Worm (Caenorhabditis elegans): ENCODE results near the gene Y38H6C.24.

Y38H6C.24 gene

ce11 chrV:20493271-20494231 is 32.7 kb upstream of the Y38H6C.24 start, which contains the start of gene B0250.5:
TSS of gene B0250.5 (plus strand) at chrV:20493924.
- TF ChIP-seq unc-55 (GFP tag; optimal IDR thresholded peaks at IDR 0.05): no peak
- TF ChIP-seq ceh-22 (tag; optimal IDR thresholded peaks at IDR 0.05): no peak
- no peak for TF ChIP-seq fkh-10 (GFP tag; optimal IDR thresholded peaks at IDR 0.05)
- TF ChIP-seq unc-3 (GFP tag; conservative IDR thresholded peaks at IDR 0.05): no peak
- peak; percentile 11 for TF ChIP-seq unc-3 (tag; optimal IDR thresholded peaks at IDR 0.05)
- TF ChIP-seq elt-4 (tag; optimal IDR thresholded peaks at IDR 0.05): no peak
- no peak for TF ChIP-seq ceh-31 (tag; optimal IDR thresholded peaks at IDR 0.05)

- TF ChIP-seq fkh-10 (GFP tag; optimal IDR thresholded peaks at IDR 0.05) (no peak), ceh-6 (GFP tag; optimal IDR thresholded peaks at IDR 0.05) (no peak), npax-4 (tag; optimal IDR thresholded peaks at IDR 0.05) (no peak), C08G9.2 (tag; optimal IDR thresholded peaks at IDR 0.05) (no peak), ztf-16 (tag; optimal IDR thresholded peaks at IDR 0.05) (no peak), odd-2 (tag; optimal IDR thresholded peaks at IDR 0.05) (no peak), pqm-1 (tag; optimal IDR thresholded peaks at IDR 0.05) (no peak), unc-3 (GFP tag; conservative IDR thresholded peaks at IDR 0.05) (no peak), unc-3 (tag; optimal IDR thresholded peaks at IDR 0.05) (no peak), pat-9 (tag; optimal IDR thresholded peaks at IDR 0.05) (no peak), fkh-6 (tag; optimal IDR thresholded peaks at IDR 0.05) (no peak), nhr-11 (tag; optimal IDR thresholded peaks at IDR 0.05) (no peak), hlh-15 (tag; optimal IDR thresholded peaks at IDR 0.05) (no peak), tbx-2 (tag; optimal IDR thresholded peaks at IDR 0.05) (no peak), unc-86 (tag; optimal IDR thresholded peaks at IDR 0.05) (no peak), pax-1 (tag; optimal IDR thresholded peaks at IDR 0.05) (no peak), ref-2 (tag; optimal IDR thresholded peaks at IDR 0.05) (no peak)
Measured at ce11 chrV:20497537-20497936, 28.7 kb upstream of the Y38H6C.24 start.

- TF ChIP-seq pax-1 (tag; optimal IDR thresholded peaks at IDR 0.05): no peak
- TF ChIP-seq eyg-1 (tag; optimal IDR thresholded peaks at IDR 0.05): no peak
- no peak for TF ChIP-seq tbx-2 (tag; optimal IDR thresholded peaks at IDR 0.05)
- no peak for TF ChIP-seq unc-42 (tag; optimal IDR thresholded peaks at IDR 0.05)
- TF ChIP-seq nfya-1 (tag; optimal IDR thresholded peaks at IDR 0.05): no peak
- no peak for TF ChIP-seq elt-4 (tag; optimal IDR thresholded peaks at IDR 0.05)
- no peak for TF ChIP-seq F13H6.1 (tag; optimal IDR thresholded peaks at IDR 0.05)
- no peak for TF ChIP-seq odd-2 (tag; optimal IDR thresholded peaks at IDR 0.05)
- TF ChIP-seq ceh-30 (tag; optimal IDR thresholded peaks at IDR 0.05): no peak
Measured at ce11 chrV:20498980-20499379, 27.3 kb upstream of the Y38H6C.24 start, which contains the start of gene dct-16. TSS of gene dct-16 (minus strand) at chrV:20499057.

- TF ChIP-seq lin-11 (tag; optimal IDR thresholded peaks at IDR 0.05) (no peak), ceh-30 (tag; optimal IDR thresholded peaks at IDR 0.05) (no peak), pha-4 (tag; optimal IDR thresholded peaks at IDR 0.05) (no peak), pag-3 (tag; optimal IDR thresholded peaks at IDR 0.05; ENCODE audit: borderline replicate concordance) (no peak), ets-4 (tag; optimal IDR thresholded peaks at IDR 0.05) (no peak), syd-9 (tag; optimal IDR thresholded peaks at IDR 0.05) (no peak), gmeb-2 (tag; optimal IDR thresholded peaks at IDR 0.05) (no peak), ceh-31 (tag; optimal IDR thresholded peaks at IDR 0.05) (no peak)
Measured at ce11 chrV:20499642-20500041, 26.6 kb upstream of the Y38H6C.24 start.

ce11 chrV:20500405-20500804 is 25.8 kb upstream of the Y38H6C.24 start, which contains the start of gene dct-14:
TSS of gene dct-14 (minus strand) at chrV:20500505.
- TF ChIP-seq ceh-45 (GFP tag; IDR thresholded peaks at IDR 0.05) (no peak), tbx-2 (tag; optimal IDR thresholded peaks at IDR 0.05) (no peak), ets-4 (tag; optimal IDR thresholded peaks at IDR 0.05) (no peak), hlh-13 (GFP tag; optimal IDR thresholded peaks at IDR 0.05) (no peak), ceh-30 (tag; optimal IDR thresholded peaks at IDR 0.05) (no peak), ceh-22 (tag; optimal IDR thresholded peaks at IDR 0.05) (no peak), lin-11 (tag; optimal IDR thresholded peaks at IDR 0.05) (no peak)
